Worm (Caenorhabditis elegans) whole organism, early embryonic: ENCODE measurements around the gene prp-19.

Experiments
- B0310.2 ChIP-seq: sonication (generic microtip); optimal IDR thresholded peaks from 2 replicates; lab custom pipeline; 2016; ENCODE audit warnings: mild to moderate bottlenecking, missing genetic modification characterization, missing compliant biosample characterization
- F13C5.2 ChIP-seq: sonication (generic microtip); optimal IDR thresholded peaks from 2 replicates; lab custom pipeline; 2017; ENCODE audit warnings: mild to moderate bottlenecking, missing genetic modification characterization, inconsistent platforms, missing compliant biosample characterization
- aly-1 ChIP-seq: sonication (generic microtip); optimal IDR thresholded peaks from 2 replicates; lab custom pipeline; 2016; ENCODE audit warnings: missing genetic modification characterization, missing compliant biosample characterization
- ama-1 ChIP-seq: fragments of 150-350 bp; optimal IDR thresholded peaks from 2 replicates; lab custom pipeline; 2014
- ceh-13 ChIP-seq: fragments of 200-800 bp; sonication (Bioruptor generic); optimal IDR thresholded peaks from 2 replicates; lab custom pipeline; 2018; ENCODE audit warnings: mild to moderate bottlenecking, missing genetic modification characterization, missing compliant biosample characterization
- flt-1 ChIP-seq: fragments of 200-800 bp; sonication (Bioruptor generic); IDR thresholded peaks from 2 replicates; pipeline ENCODE4 v1.3.6; 2022; ENCODE audit warnings: missing genetic modification characterization, missing compliant biosample characterization
- hmbx-1 ChIP-seq: sonication (generic microtip); optimal IDR thresholded peaks from 2 replicates; lab custom pipeline; 2016; ENCODE audit warnings: mild to moderate bottlenecking, missing genetic modification characterization, missing compliant biosample characterization
- hnd-1 ChIP-seq: sonication (generic microtip); optimal IDR thresholded peaks from 2 replicates; lab custom pipeline; 2016; ENCODE audit warnings: missing genetic modification characterization, missing compliant biosample characterization
- pes-1 ChIP-seq: fragments of 200-800 bp; sonication (Bioruptor generic); IDR thresholded peaks from 2 replicates; pipeline ENCODE4 v1.3.6; 2022; ENCODE audit warnings: missing genetic modification reagents, missing genetic modification characterization, missing compliant biosample characterization
- sea-1 ChIP-seq: fragments of 200-800 bp; sonication (Bioruptor generic); conservative IDR thresholded peaks from 2 replicates; pipeline ENCODE4 v1.3.6; 2022; ENCODE audit warnings: missing genetic modification characterization, missing compliant biosample characterization
- tbx-11 ChIP-seq: fragments of 200-800 bp; sonication (Bioruptor generic); IDR thresholded peaks from 2 replicates; pipeline ENCODE4 v1.3.6; 2022; ENCODE audit warnings: missing genetic modification characterization, missing compliant biosample characterization
- tbx-37 ChIP-seq: fragments of 200-800 bp; sonication (Bioruptor generic); conservative IDR thresholded peaks from 2 replicates; pipeline ENCODE4 v1.3.6; 2022; ENCODE audit warnings: missing genetic modification reagents, missing genetic modification characterization, missing compliant biosample characterization
- tra-4 ChIP-seq: sonication (generic microtip); optimal IDR thresholded peaks from 2 replicates; lab custom pipeline; 2017; ENCODE audit warnings: missing genetic modification characterization, missing compliant biosample characterization

DNA sequence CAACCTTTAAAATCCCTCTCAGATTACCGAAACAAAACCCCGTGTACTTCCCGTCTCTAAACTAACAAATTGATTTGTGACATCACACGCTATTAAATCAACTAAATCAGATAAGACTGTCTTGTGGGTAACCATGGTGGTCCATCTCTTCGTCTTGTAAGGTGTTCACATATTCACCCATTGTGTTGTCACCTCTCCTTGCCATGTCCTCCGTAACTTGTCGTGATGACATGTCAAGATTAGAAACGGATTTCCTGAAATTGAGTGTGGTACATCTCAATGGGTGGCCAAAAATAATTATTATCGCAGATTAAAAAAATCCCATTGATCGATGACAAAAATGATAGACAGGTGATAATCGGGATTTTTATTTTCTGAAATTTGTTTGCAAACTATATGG lies 47.5 kb downstream of the prp-19 start:
- TF ChIP-seq tbx-11 (GFP tag; lab: Robert Waterston, UW) = no peak
- TF ChIP-seq pes-1 (GFP tag; lab: Robert Waterston, UW) = no peak
- TF ChIP-seq tbx-37 (GFP tag; lab: Robert Waterston, UW) = no peak
- TF ChIP-seq aly-1 = no peak
- no peak for TF ChIP-seq hmbx-1
- TF ChIP-seq ama-1 (lab: Kevin White, UChicago) = no peak
- TF ChIP-seq tra-4 = no peak
- TF ChIP-seq F13C5.2 (tag; lab: Kevin White, UChicago) = no peak
- no peak for TF ChIP-seq hnd-1 (tag; lab: Kevin White, UChicago)
- TF ChIP-seq B0310.2 (tag; lab: Kevin White, UChicago) = no peak
- TF ChIP-seq sea-1 = no peak
- no peak for TF ChIP-seq ceh-13 (GFP tag; lab: Kevin White, UChicago)
- TF ChIP-seq flt-1 (GFP tag; lab: Robert Waterston, UW) = no peak
